Fruit fly (Drosophila melanogaster) whole organism, wandering third instar larva: ENCODE measurements around the gene Ssu72.

Experiments used
- Abd-B ChIP-seq: fragments of >200 bp; optimal IDR thresholded peaks from 2 replicates; lab custom pipeline; 2017; ENCODE audit warnings: missing biosample characterization, missing genetic modification characterization
- CG9705 ChIP-seq: fragments of 200-800 bp; sonication (Bioruptor generic); optimal IDR thresholded peaks from 2 replicates; lab custom pipeline; 2018; ENCODE audit warnings: missing biosample characterization, mild to moderate bottlenecking, missing genetic modification characterization
- CrebA ChIP-seq: fragments of 200-800 bp; sonication (Bioruptor generic); optimal IDR thresholded peaks from 2 replicates; lab custom pipeline; 2016; ENCODE audit warnings: missing biosample characterization, mild to moderate bottlenecking, missing genetic modification characterization, borderline replicate concordance
- Dif ChIP-seq: fragments of 200-275, 200-300 bp; sonication (Bioruptor generic); optimal IDR thresholded peaks from 2 replicates; lab custom pipeline; 2018; ENCODE audit warnings: missing biosample characterization, missing genetic modification characterization; ENCODE audit not compliant: partially characterized antibody
- Hnf4 ChIP-seq: fragments of 200-800 bp; sonication (Bioruptor generic); optimal IDR thresholded peaks from 2 replicates; lab custom pipeline; 2016; ENCODE audit warnings: missing biosample characterization, mild to moderate bottlenecking, missing genetic modification characterization
- Hr78 ChIP-seq: fragments of >200 bp; optimal IDR thresholded peaks from 2 replicates; lab custom pipeline; 2017; ENCODE audit warnings: missing biosample characterization, missing genetic modification characterization
- Hr83 ChIP-seq: fragments of 200-300 bp; sonication (Bioruptor generic); optimal IDR thresholded peaks from 2 replicates; lab custom pipeline; 2016; ENCODE audit warnings: missing biosample characterization, mild to moderate bottlenecking, missing genetic modification characterization, moderate library complexity; ENCODE audit not compliant: poor library complexity, severe bottlenecking
- Myc ChIP-seq: fragments of >200 bp; optimal IDR thresholded peaks from 2 replicates; lab custom pipeline; 2017
- N ChIP-seq: fragments of >200 bp; optimal IDR thresholded peaks from 2 replicates; lab custom pipeline; 2018; ENCODE audit warnings: missing biosample characterization, missing external identifiers, missing genetic modification characterization
- OdsH ChIP-seq: fragments of 200-800 bp; sonication (Bioruptor generic); optimal IDR thresholded peaks from 2 replicates; lab custom pipeline; 2016; ENCODE audit warnings: missing biosample characterization, mild to moderate bottlenecking, missing genetic modification characterization
- Rel ChIP-seq, 2 experiments: fragments of 200-800 bp; sonication (Bioruptor generic) in 1 of 2; optimal IDR thresholded peaks; 2 replicates in 1 of 2; 3 replicates in 1 of 2; lab custom pipeline; 2016 to 2019; ENCODE audit warnings: mild to moderate bottlenecking in 2 of 2, missing biosample characterization in 2 of 2, missing genetic modification characterization in 2 of 2, moderate library complexity in 1 of 2
- Sp1 ChIP-seq: fragments of 200-800 bp; sonication (Bioruptor generic); optimal IDR thresholded peaks from 3 replicates; lab custom pipeline; 2019; ENCODE audit warnings: missing biosample characterization, mild to moderate bottlenecking, missing genetic modification characterization, moderate library complexity
- Vsx2 ChIP-seq: fragments of 200-300, 225-300 bp; sonication (Bioruptor generic); optimal IDR thresholded peaks from 2 replicates; lab custom pipeline; 2018; ENCODE audit warnings: missing biosample characterization, missing genetic modification characterization; ENCODE audit not compliant: partially characterized antibody
- br ChIP-seq: fragments of 200-800 bp; sonication (Bioruptor generic); optimal IDR thresholded peaks from 2 replicates; lab custom pipeline; 2016; ENCODE audit warnings: missing biosample characterization, missing genetic modification characterization
- brk ChIP-seq: fragments of 200-800 bp; sonication (Bioruptor generic); optimal IDR thresholded peaks from 2 replicates; lab custom pipeline; 2016; ENCODE audit warnings: missing biosample characterization, mild to moderate bottlenecking, missing genetic modification characterization
- dl ChIP-seq, 2 experiments: fragments of 175-275, 200-275 bp in 1 of 2; fragments of 200-275 bp in 1 of 2; sonication (Bioruptor generic); optimal IDR thresholded peaks; lab custom pipeline; 2018; ENCODE audit warnings: mild to moderate bottlenecking in 2 of 2, missing biosample characterization in 2 of 2, missing genetic modification characterization in 2 of 2, moderate library complexity in 2 of 2; ENCODE audit not compliant: partially characterized antibody in 2 of 2, insufficient read depth in 1 of 2
- dmrt93B ChIP-seq: fragments of 200-800 bp; sonication (Bioruptor generic); optimal IDR thresholded peaks from 2 replicates; lab custom pipeline; 2018; ENCODE audit warnings: missing biosample characterization, mild to moderate bottlenecking, missing genetic modification characterization
- ey ChIP-seq: fragments of 200-800 bp; sonication (Bioruptor generic); optimal IDR thresholded peaks from 2 replicates; lab custom pipeline; 2016; ENCODE audit warnings: missing biosample characterization, missing genetic modification characterization
- foxo ChIP-seq, 2 experiments: fragments of 200-800 bp; sonication (Bioruptor generic); optimal IDR thresholded peaks; 2 replicates in 1 of 2; 3 replicates in 1 of 2; lab custom pipeline; 2016 to 2017; ENCODE audit warnings: missing biosample characterization in 2 of 2, missing genetic modification characterization in 2 of 2
- fru ChIP-seq: fragments of 200-800 bp; sonication (Bioruptor generic); optimal IDR thresholded peaks from 3 replicates; lab custom pipeline; 2016; ENCODE audit warnings: missing biosample characterization, mild to moderate bottlenecking, missing genetic modification characterization
- h ChIP-seq: fragments of 200-800 bp; sonication (Bioruptor generic); optimal IDR thresholded peaks from 3 replicates; lab custom pipeline; 2016; ENCODE audit warnings: missing biosample characterization, mild to moderate bottlenecking, missing genetic modification characterization
- jim ChIP-seq: fragments of 175-275, 200-325 bp; sonication (Bioruptor generic); optimal IDR thresholded peaks from 2 replicates; lab custom pipeline; 2016; ENCODE audit warnings: missing biosample characterization, mild to moderate bottlenecking, missing genetic modification characterization
- lola ChIP-seq: fragments of >200 bp; optimal IDR thresholded peaks from 2 replicates; lab custom pipeline; 2017; ENCODE audit warnings: missing biosample characterization, missing genetic modification characterization
- pan ChIP-seq: fragments of >200 bp; optimal IDR thresholded peaks from 2 replicates; lab custom pipeline; 2017
- psq ChIP-seq: fragments of 200-800 bp; sonication (Bioruptor generic); optimal IDR thresholded peaks from 3 replicates; lab custom pipeline; 2017; ENCODE audit warnings: missing biosample characterization, mild to moderate bottlenecking, missing genetic modification characterization, moderate library complexity
- rgr ChIP-seq: fragments of 200-800 bp; sonication (Bioruptor generic); optimal IDR thresholded peaks from 3 replicates; lab custom pipeline; 2016; ENCODE audit warnings: missing biosample characterization, mild to moderate bottlenecking, missing genetic modification characterization
- sage ChIP-seq: fragments of 200-800 bp; sonication (Bioruptor generic); optimal IDR thresholded peaks from 2 replicates; lab custom pipeline; 2016; ENCODE audit warnings: missing biosample characterization, mild to moderate bottlenecking, missing genetic modification characterization
- sv ChIP-seq: fragments of 200-800 bp; sonication (Bioruptor generic); optimal IDR thresholded peaks from 3 replicates; lab custom pipeline; 2016; ENCODE audit warnings: missing biosample characterization, missing genetic modification characterization
- woc ChIP-seq: sonication (Bioruptor generic); optimal IDR thresholded peaks from 2 replicates; lab custom pipeline; 2016; ENCODE audit warnings: missing biosample characterization, mild to moderate bottlenecking, missing genetic modification characterization

Ssu72 gene

DNA sequence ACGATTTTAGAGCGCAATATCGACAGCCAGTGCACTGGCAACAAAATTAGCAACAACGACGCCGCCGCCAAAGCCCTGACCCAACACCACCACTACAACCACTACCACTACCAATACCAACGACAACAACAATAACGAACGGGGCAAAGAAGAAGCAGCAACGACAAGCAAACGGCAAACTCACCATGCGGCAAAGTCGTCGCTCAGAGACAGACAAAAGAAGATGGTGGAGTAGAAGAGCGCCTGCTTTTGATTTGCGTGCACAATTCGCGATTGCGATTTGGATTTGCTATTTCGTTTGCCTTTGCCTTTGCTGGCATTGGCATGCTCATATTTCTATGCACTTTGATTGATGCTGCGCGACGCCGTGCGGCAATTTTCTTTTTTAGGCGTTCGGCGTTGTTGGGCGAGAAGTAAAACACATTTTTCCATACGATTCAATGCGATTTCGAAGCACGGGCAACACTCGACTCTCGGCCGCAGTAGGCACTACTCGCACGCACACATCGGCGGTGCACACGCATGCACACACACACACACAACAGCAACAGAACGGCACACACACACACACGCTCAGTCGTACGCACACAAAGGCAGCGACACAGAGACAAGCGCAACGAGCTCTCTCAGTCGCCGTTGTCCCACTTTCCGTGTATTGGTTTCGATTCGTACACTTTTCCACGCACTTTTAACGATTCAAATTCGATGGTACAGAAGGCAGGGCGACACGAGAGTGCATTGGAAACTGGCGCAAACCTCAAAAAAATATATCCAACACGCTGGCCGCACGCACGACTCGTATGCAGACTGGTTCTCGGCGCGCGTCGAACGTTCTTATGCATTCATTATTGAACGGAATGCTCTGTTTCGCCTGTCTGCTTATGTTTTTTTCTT lies 26.7 kb upstream of the Ssu72 start:
- no peak for TF ChIP-seq Sp1 (GFP tag; lab: Kevin White, UChicago)
- TF ChIP-seq N (GFP tag; lab: Kevin White, UChicago), result peak; percentile 99
- TF ChIP-seq h, result peak; percentile 0
- no peak for TF ChIP-seq brk (GFP tag; lab: Kevin White, UChicago)
- peak; percentile 15 for TF ChIP-seq Dif
- peak; percentile 61 for TF ChIP-seq Abd-B

DNA sequence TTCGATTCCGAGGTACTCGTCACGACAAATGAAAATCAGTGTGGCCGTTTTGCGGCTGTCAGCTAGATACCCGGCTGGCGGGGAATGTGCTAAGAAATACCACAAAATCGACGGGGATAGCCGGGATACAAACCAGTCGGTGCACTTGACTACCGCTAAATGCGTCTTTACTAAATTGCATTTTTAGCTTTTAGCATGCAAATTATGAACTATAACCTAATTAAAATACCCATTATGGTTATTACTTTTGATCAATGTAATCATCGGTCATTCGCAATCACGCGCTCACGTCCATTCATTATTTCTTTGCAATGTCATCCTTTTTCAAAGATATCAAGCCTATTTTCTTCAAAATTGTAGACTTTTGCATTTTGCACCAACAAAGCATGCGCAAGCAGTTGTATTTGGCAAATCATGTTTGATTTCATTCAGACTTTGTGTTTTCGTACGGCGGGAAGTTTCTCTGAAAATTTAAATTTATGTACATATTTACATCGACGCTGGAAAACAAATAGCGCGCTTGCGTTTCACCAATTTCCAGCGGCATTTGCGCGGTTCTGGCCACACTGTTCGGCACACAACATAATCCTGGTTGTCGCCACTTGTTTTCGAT lies 25.9 kb upstream of the Ssu72 start, which contains the start of gene Rcd-1:
Rcd-1 (plus strand) TSS at position 440 of the 613 bp plus-strand sequence.
- no peak for TF ChIP-seq dmrt93B (GFP tag; lab: Kevin White, UChicago)
- no peak for TF ChIP-seq Hr78 (GFP tag; lab: Kevin White, UChicago)
- TF ChIP-seq rgr (GFP tag; lab: Kevin White, UChicago), result no peak
- no peak for TF ChIP-seq Hnf4
- TF ChIP-seq foxo (GFP tag; optimal IDR thresholded peaks at IDR 0.05; lab: Kevin White, UChicago), result no peak
- no peak for TF ChIP-seq psq (GFP tag; lab: Kevin White, UChicago)
- TF ChIP-seq fru (GFP tag; lab: Kevin White, UChicago), result no peak
- no peak for TF ChIP-seq Rel (GFP tag; optimal IDR thresholded peaks at IDR 0.05; lab: Kevin White, UChicago)
- TF ChIP-seq Rel (tag; optimal IDR thresholded peaks at IDR 0.05; lab: Kevin White, UChicago), result no peak
- TF ChIP-seq pan (lab: Kevin White, UChicago), result no peak

DNA sequence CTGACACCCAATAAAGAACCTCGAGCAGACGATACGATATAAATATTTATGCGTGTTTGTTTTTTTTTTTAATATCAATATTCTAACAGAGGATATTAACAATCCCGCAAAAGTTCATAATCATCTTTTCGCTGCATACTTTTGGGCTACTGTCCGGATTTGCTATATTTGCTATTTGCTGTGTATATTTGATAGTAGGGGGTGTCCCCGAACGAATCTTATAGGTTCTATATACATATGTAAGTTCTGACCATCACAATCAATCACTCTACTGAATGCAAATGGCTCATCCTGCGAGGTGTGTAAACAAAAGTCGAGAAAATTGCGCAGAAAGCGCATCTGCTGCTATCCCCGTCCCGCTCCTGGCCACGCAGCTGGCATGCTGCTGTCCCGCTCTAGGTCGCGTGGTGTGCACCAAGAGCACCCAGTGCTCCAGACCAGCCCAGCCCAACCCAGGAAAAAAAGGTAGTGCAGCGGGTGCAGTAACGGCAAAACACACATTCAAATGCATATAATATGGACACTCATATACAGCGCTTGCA lies 23.6 kb upstream of the Ssu72 start:
- TF ChIP-seq Rel (GFP tag; optimal IDR thresholded peaks at IDR 0.05; lab: Kevin White, UChicago) (no peak), Rel (tag; optimal IDR thresholded peaks at IDR 0.05; lab: Kevin White, UChicago) (peak; percentile 98), Hr78 (GFP tag; lab: Kevin White, UChicago) (no peak), Hr83 (GFP tag; lab: Kevin White, UChicago) (no peak), Sp1 (GFP tag; lab: Kevin White, UChicago) (no peak), OdsH (no peak), Myc (lab: Kevin White, UChicago) (peak; percentile 50), CrebA (GFP tag; lab: Kevin White, UChicago) (no peak), jim (GFP tag; lab: Kevin White, UChicago) (no peak)

DNA sequence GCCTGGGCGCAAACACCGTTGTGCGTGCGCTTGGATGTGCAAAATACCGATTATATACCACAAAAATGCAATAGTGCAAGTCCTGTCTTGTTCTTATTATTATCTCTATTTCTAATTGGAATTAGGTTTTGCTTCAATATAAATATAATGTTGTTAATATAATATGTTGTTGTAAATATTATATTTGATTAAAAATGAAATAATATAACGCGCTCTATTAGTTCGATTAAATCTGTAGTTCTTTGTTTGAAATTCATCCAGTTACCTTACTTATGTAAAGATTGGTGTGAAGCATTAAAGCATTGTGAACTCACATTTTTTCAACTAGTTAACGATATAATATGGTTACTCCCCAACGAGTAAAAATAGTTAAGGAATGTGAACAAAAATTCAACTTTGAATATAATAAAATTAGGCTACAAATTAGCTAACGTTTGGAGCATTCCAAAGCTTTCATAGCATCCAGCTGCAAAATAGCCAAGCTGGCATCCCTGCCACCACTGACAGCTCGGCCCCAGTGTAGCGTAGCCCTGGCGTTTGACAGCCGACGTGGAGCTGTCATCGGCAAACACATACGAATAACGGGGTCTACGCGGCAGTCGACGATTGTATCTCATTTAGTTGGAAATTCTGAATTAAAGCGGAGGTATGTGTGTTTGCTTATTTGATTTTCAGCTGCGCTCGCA lies 21.4 kb upstream of the Ssu72 start, which contains the start of the genes CG12237 and Sec61gamma:
CG12237 (minus strand) TSS at position 51 of the 686 bp plus-strand sequence.
Sec61gamma (plus strand) TSS at position 509 of the 686 bp plus-strand sequence.
- TF ChIP-seq OdsH (no peak), Hr78 (GFP tag; lab: Kevin White, UChicago) (no peak), N (GFP tag; lab: Kevin White, UChicago) (no peak), CG9705 (GFP tag; lab: Kevin White, UChicago) (no peak), CrebA (GFP tag; lab: Kevin White, UChicago) (no peak), sv (GFP tag; lab: Kevin White, UChicago) (peak; percentile 8), br (GFP tag; lab: Kevin White, UChicago) (no peak), Myc (lab: Kevin White, UChicago) (peak; percentile 94), rgr (GFP tag; lab: Kevin White, UChicago) (no peak), Sp1 (GFP tag; lab: Kevin White, UChicago) (peak; percentile 45), woc (GFP tag; lab: Kevin White, UChicago) (peak; percentile 74), sage (GFP tag; lab: Kevin White, UChicago) (no peak), dl (GFP tag; optimal IDR thresholded peaks at IDR 0.05; lab: Kevin White, UChicago; ENCODE audit: insufficient read depth in 1 of 2, partially characterized antibody in 2 of 2) (no peak), foxo (GFP tag; optimal IDR thresholded peaks at IDR 0.05; lab: Kevin White, UChicago) (no peak), Rel (GFP tag; optimal IDR thresholded peaks at IDR 0.05; lab: Kevin White, UChicago) (no peak), Rel (tag; optimal IDR thresholded peaks at IDR 0.05; lab: Kevin White, UChicago) (peak; percentile 49), Dif (peak; percentile 46), ey (GFP tag; lab: Kevin White, UChicago) (no peak), lola (GFP tag; lab: Kevin White, UChicago) (no peak), Vsx2 (GFP tag; lab: Kevin White, UChicago) (no peak)
